Fruit fly (Drosophila melanogaster): Measurements from ENCODE around the gene CG34109.

DNA sequence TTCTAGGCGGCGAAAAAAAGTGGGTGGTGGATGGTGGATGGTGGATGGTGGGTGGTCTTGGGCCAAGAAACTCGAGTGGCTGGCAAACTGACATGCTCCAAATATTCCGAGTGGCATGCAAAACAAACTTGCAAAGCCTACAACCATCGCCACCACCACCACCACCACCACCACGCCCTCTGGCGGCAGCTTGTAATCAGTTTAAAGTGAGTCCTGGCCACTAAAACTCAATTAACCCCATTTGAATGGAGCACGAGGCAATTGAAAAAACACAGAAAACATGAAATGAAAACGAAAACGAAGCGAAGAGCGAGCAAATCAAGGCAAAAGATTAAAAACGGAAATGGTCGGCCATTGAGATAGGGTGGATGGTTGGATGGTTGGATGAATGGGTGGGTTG is 30.1 kb downstream of the CG34109 start:
- TF ChIP-seq Hr78 (GFP tag; optimal IDR thresholded peaks at IDR 0.05) = no peak
- TF ChIP-seq Sox102F (GFP tag; optimal IDR thresholded peaks at IDR 0.05) = no peak
- TF ChIP-seq danr (GFP tag; IDR thresholded peaks at IDR 0.05) = no peak
- no peak for TF ChIP-seq repo (GFP tag; optimal IDR thresholded peaks at IDR 0.05)
- no peak for TF ChIP-seq gcm (GFP tag; optimal IDR thresholded peaks at IDR 0.05)
- TF ChIP-seq CG10565 (GFP tag; optimal IDR thresholded peaks at IDR 0.05) = no peak
- no peak for TF ChIP-seq jing (GFP tag; optimal IDR thresholded peaks at IDR 0.05)
- no peak for TF ChIP-seq CG17359 (tag; optimal IDR thresholded peaks at IDR 0.05)
- TF ChIP-seq slbo (GFP tag; IDR thresholded peaks at IDR 0.05) = no peak
- TF ChIP-seq Fer3 (tag; optimal IDR thresholded peaks at IDR 0.05) = no peak
- no peak for TF ChIP-seq CG31365 (tag; optimal IDR thresholded peaks at IDR 0.05)
- no peak for TF ChIP-seq Doc2 (GFP tag; IDR thresholded peaks at IDR 0.05)
- no peak for TF ChIP-seq en (GFP tag; optimal IDR thresholded peaks at IDR 0.05)
